Worm (Caenorhabditis elegans) whole organism, L2 larva: Measurements from ENCODE around the gene Y38E10A.33.

ENCODE experiments used
- R02D3.7 ChIP-seq: fragments of 150-350 bp; optimal IDR thresholded peaks from 2 replicates; lab custom pipeline; 2014; ENCODE audit warnings: missing biosample characterization, missing genetic modification characterization
- ama-1 ChIP-seq: fragments of 150-350 bp; optimal IDR thresholded peaks from 2 replicates; lab custom pipeline; 2018; ENCODE audit warnings: inconsistent platforms
- blmp-1 ChIP-seq: sonication (generic microtip); optimal IDR thresholded peaks from 2 replicates; lab custom pipeline; 2017; ENCODE audit warnings: missing genetic modification characterization, mild to moderate bottlenecking, missing compliant biosample characterization, antibody characterized with exemption, moderate library complexity; ENCODE audit not compliant: insufficient read depth
- elt-1 ChIP-seq: fragments of 150-350 bp; optimal IDR thresholded peaks from 2 replicates; lab custom pipeline; 2014; ENCODE audit warnings: missing biosample characterization, missing genetic modification characterization
- lin-39 ChIP-seq: fragments of 150-350 bp; optimal IDR thresholded peaks from 2 replicates; lab custom pipeline; 2014; ENCODE audit warnings: missing biosample characterization, missing genetic modification reagents, missing genetic modification characterization
- nhr-10 ChIP-seq: sonication (generic microtip); optimal IDR thresholded peaks from 2 replicates; lab custom pipeline; 2017; ENCODE audit warnings: missing biosample characterization, missing genetic modification characterization
- nhr-11 ChIP-seq: fragments of 150-350 bp; optimal IDR thresholded peaks from 2 replicates; lab custom pipeline; 2014; ENCODE audit warnings: missing biosample characterization, missing genetic modification characterization
- nhr-12 ChIP-seq: fragments of 150-350 bp; optimal IDR thresholded peaks from 2 replicates; lab custom pipeline; 2014; ENCODE audit warnings: missing biosample characterization, missing genetic modification characterization
- nhr-237 ChIP-seq: fragments of 150-350 bp; optimal IDR thresholded peaks from 2 replicates; lab custom pipeline; 2014; ENCODE audit warnings: missing biosample characterization, missing genetic modification characterization
- nhr-77 ChIP-seq: fragments of 150-350 bp; optimal IDR thresholded peaks from 2 replicates; lab custom pipeline; 2014; ENCODE audit warnings: missing biosample characterization, missing genetic modification characterization
- skn-1 ChIP-seq: sonication (generic microtip); optimal IDR thresholded peaks from 2 replicates; lab custom pipeline; 2017; ENCODE audit warnings: missing biosample characterization, missing genetic modification characterization
- unc-55 ChIP-seq: fragments of 150-350 bp; sonication (generic microtip); optimal IDR thresholded peaks from 3 replicates; lab custom pipeline; 2014; ENCODE audit warnings: missing biosample characterization, missing genetic modification reagents, missing genetic modification characterization
- zag-1 ChIP-seq: fragments of 150-350 bp; optimal IDR thresholded peaks from 2 replicates; lab custom pipeline; 2014; ENCODE audit warnings: missing biosample characterization, missing genetic modification characterization

DNA sequence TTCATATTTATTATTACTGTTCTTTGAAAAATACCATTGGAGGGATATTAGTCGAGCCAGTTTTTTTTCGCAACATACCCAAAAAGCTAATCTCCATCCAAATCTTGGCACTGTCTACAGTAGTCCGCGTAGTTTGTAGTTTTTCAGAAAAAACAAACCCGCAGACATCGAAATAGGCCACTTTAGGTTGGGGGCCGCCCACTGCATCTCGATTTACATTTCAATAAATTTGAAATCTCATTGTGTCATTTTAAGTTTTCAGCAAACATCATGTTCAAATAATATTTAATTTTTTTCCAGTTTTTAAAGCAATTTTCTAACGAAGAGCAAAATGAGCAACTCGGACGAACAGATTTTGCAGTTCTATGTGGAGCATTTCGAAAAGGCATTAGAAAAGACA, 39.1 kb downstream of the Y38E10A.33 start, which contains the start of gene nhr-235:
- TF ChIP-seq zag-1 (no peak), skn-1 (tag; lab: Kevin White, UChicago) (no peak), lin-39 (tag; lab: Kevin White, UChicago) (no peak), unc-55 (GFP tag; lab: Kevin White, UChicago) (no peak), nhr-10 (tag; lab: Kevin White, UChicago) (no peak), blmp-1 (tag; lab: Kevin White, UChicago) (no peak), nhr-12 (tag; lab: Kevin White, UChicago) (no peak), nhr-11 (no peak), nhr-237 (tag; lab: Kevin White, UChicago) (no peak), R02D3.7 (tag; lab: Kevin White, UChicago) (no peak), ama-1 (no peak), elt-1 (tag; lab: Kevin White, UChicago) (no peak), nhr-77 (tag; lab: Kevin White, UChicago) (no peak)
